Worm (Caenorhabditis elegans): ENCODE results near the gene K02D10.2.
A peak's percentile ranks its signal among the peaks of the same experiment; 100 is the strongest.

The K02D10.2 gene

DNA sequence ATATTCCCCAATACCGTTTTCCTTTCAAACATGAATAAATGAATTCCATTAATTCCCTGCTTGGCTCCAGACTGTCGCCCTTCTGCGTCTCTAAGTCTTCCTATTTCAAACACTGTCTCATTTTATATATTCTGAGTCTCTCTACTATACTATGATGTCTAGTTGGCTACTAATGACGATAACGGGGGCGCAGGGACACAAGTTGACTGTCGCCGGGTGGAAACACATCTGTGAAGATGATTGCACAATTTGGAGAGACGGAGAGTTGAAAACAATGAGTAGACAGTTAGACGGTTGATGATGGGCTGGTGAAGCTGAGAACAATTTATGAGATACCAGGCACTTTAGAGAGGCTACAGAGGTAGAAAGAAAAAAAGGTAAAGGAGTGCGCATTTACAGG lies 21.6 kb downstream of the K02D10.2 start, which contains the start of gene sma-2:
Gene sma-2, plus strand, starts transcription at position 194 of the 400 bp plus-strand sequence.
- peak; percentile 14 for TF ChIP-seq skn-1 (tag; optimal IDR thresholded peaks at IDR 0.05)
- TF ChIP-seq elt-3 (tag; optimal IDR thresholded peaks at IDR 0.05), result peak in 2 of 6 experiments; percentile 9 to 48
- TF ChIP-seq egl-13 (tag; optimal IDR thresholded peaks at IDR 0.05), result no peak
- TF ChIP-seq mep-1 (tag; optimal IDR thresholded peaks at IDR 0.05), result peak; percentile 66
- TF ChIP-seq egl-27 (tag; optimal IDR thresholded peaks at IDR 0.05), result no peak
- peak; percentile 10 for TF ChIP-seq irx-1 (tag; optimal IDR thresholded peaks at IDR 0.05)
- TF ChIP-seq lir-3 (tag; optimal IDR thresholded peaks at IDR 0.05; ENCODE audit: poor library complexity), result peak; percentile 21
- peak; percentile 48 for TF ChIP-seq nhr-19 (GFP tag; conservative IDR thresholded peaks at IDR 0.05)
- TF ChIP-seq xbp-1 (tag; optimal IDR thresholded peaks at IDR 0.05), result peak; percentile 32
- peak; percentile 44 for TF ChIP-seq swsn-7 (tag; optimal IDR thresholded peaks at IDR 0.05)
- no peak for TF ChIP-seq fkh-8 (tag; optimal IDR thresholded peaks at IDR 0.05)
- TF ChIP-seq ztf-4 (tag; optimal IDR thresholded peaks at IDR 0.05), result peak; percentile 14
- TF ChIP-seq nhr-77 (tag; optimal IDR thresholded peaks at IDR 0.05), result peak; percentile 53
- no peak for TF ChIP-seq ces-1 (GFP tag; optimal IDR thresholded peaks at IDR 0.05)
- TF ChIP-seq grh-1 (GFP tag; IDR thresholded peaks at IDR 0.05), result 0 out of 2 replicates have a peak, but pooled peaks have one; percentile 32
- peak; percentile 77 for TF ChIP-seq nhr-71 (tag; optimal IDR thresholded peaks at IDR 0.05)
- TF ChIP-seq ceh-82 (tag; optimal IDR thresholded peaks at IDR 0.05), result peak in 1 of 3 experiments; percentile 43
- peak; percentile 2 to 49 (median 42) for TF ChIP-seq dpl-1 (GFP tag; optimal IDR thresholded peaks at IDR 0.05)
- no peak for TF ChIP-seq ceh-8 (GFP tag; optimal IDR thresholded peaks at IDR 0.05)
- peak in 1 of 2 experiments; percentile 36 for TF ChIP-seq mdl-1 (tag; optimal IDR thresholded peaks at IDR 0.05)
- TF ChIP-seq C34B4.2 (tag; optimal IDR thresholded peaks at IDR 0.05), result no peak
- TF ChIP-seq lin-13 (GFP tag; optimal IDR thresholded peaks at IDR 0.05), result peak; percentile 20
- TF ChIP-seq rnt-1 (tag; optimal IDR thresholded peaks at IDR 0.05), result peak; percentile 12
- TF ChIP-seq lsy-2 (tag; optimal IDR thresholded peaks at IDR 0.05), result peak; percentile 18 to 73
- TF ChIP-seq nhr-85 (tag), result peak; percentile 80
- peak in 1 of 2 experiments; percentile 22 for TF ChIP-seq ztf-11 (tag; optimal IDR thresholded peaks at IDR 0.05)
- TF ChIP-seq nhr-47 (tag; optimal IDR thresholded peaks at IDR 0.05), result peak; percentile 45
- peak; percentile 53 for TF ChIP-seq hpl-2 (GFP tag; optimal IDR thresholded peaks at IDR 0.05)
- TF ChIP-seq unc-130 (tag; optimal IDR thresholded peaks at IDR 0.05), result peak; percentile 45
- TF ChIP-seq elt-2 (tag; optimal IDR thresholded peaks at IDR 0.05), result peak; percentile 87
- peak; percentile 67 for TF ChIP-seq snu-23 (GFP tag; optimal IDR thresholded peaks at IDR 0.05)
- TF ChIP-seq jun-1 (tag; optimal IDR thresholded peaks at IDR 0.05), result peak; percentile 34
- TF ChIP-seq ceh-88 (GFP tag; IDR thresholded peaks at IDR 0.05), result no peak
- peak; percentile 41 for TF ChIP-seq C16A3.4 (tag; optimal IDR thresholded peaks at IDR 0.05)
- TF ChIP-seq snpc-4 (tag; optimal IDR thresholded peaks at IDR 0.05), result no peak
- peak; percentile 85 for TF ChIP-seq nhr-20 (tag; optimal IDR thresholded peaks at IDR 0.05)
- peak; percentile 76 for TF ChIP-seq nhr-90 (tag; optimal IDR thresholded peaks at IDR 0.05; ENCODE audit: poor library complexity)
- peak; percentile 54 to 55 for TF ChIP-seq efl-1 (optimal IDR thresholded peaks at IDR 0.05)
- TF ChIP-seq efl-1 (GFP tag; optimal IDR thresholded peaks at IDR 0.05 in 1 of 2), result peak in 1 of 2 experiments; percentile 94
- TF ChIP-seq sup-37 (GFP tag; optimal IDR thresholded peaks at IDR 0.05), result no peak
- no peak for TF ChIP-seq nhr-84 (tag; optimal IDR thresholded peaks at IDR 0.05)
- TF ChIP-seq tlp-1 (tag; optimal IDR thresholded peaks at IDR 0.05), result no peak
- TF ChIP-seq blmp-1 (tag; optimal IDR thresholded peaks at IDR 0.05), result peak; percentile 84
- TF ChIP-seq tbx-2 (tag; optimal IDR thresholded peaks at IDR 0.05), result peak; percentile 81
- TF ChIP-seq lin-35 (GFP tag; optimal IDR thresholded peaks at IDR 0.05), result peak; percentile 27 to 78
- peak; percentile 81 for TF ChIP-seq lin-14 (GFP tag; optimal IDR thresholded peaks at IDR 0.05)
- TF ChIP-seq ets-5 (GFP tag; IDR thresholded peaks at IDR 0.05), result no peak
